Fruit fly (Drosophila melanogaster): ENCODE measurements around the gene Amt.

dm6 chr3R:15282982-15283809 lies 34.3 kb upstream of the Amt start:
- TF ChIP-seq CG14711 (tag; optimal IDR thresholded peaks at IDR 0.05) (no peak), Hr96 (GFP tag; optimal IDR thresholded peaks at IDR 0.05) (no peak), pad (GFP tag; optimal IDR thresholded peaks at IDR 0.05) (no peak), tj (GFP tag; optimal IDR thresholded peaks at IDR 0.05) (peak; percentile 96), bab1 (GFP tag; optimal IDR thresholded peaks at IDR 0.05) (no peak), CG7045 (GFP tag; optimal IDR thresholded peaks at IDR 0.05) (no peak)
